Worm (Caenorhabditis elegans) whole organism, young adult: ENCODE data around the gene nsun-5.

Experiments
- T26A5.8 ChIP-seq: sonication (generic microtip); optimal IDR thresholded peaks from 2 replicates; lab custom pipeline; 2016; ENCODE audit warnings: missing genetic modification characterization, missing compliant biosample characterization
- dpff-1 ChIP-seq: sonication (generic microtip); optimal IDR thresholded peaks from 2 replicates; lab custom pipeline; 2017; ENCODE audit warnings: mild to moderate bottlenecking, missing genetic modification characterization, missing compliant biosample characterization
- efl-1 ChIP-seq: fragments of 150-350 bp; optimal IDR thresholded peaks from 2 replicates; lab custom pipeline; 2014; ENCODE audit warnings: missing biosample characterization, missing genetic modification reagents, missing genetic modification characterization
- him-1 ChIP-seq: sonication (generic microtip); optimal IDR thresholded peaks from 2 replicates; lab custom pipeline; 2016; ENCODE audit warnings: missing genotype, missing genetic modification reagents, missing genetic modification characterization, missing compliant biosample characterization
- hmg-20 ChIP-seq: fragments of 200-800 bp; sonication (Bioruptor generic); IDR thresholded peaks from 2 replicates; pipeline ENCODE4 v1.3.6; 2022; ENCODE audit warnings: missing genetic modification reagents, missing genetic modification characterization, missing compliant biosample characterization
- lsy-27 ChIP-seq: sonication (generic microtip); optimal IDR thresholded peaks from 2 replicates; lab custom pipeline; 2017; ENCODE audit warnings: missing genetic modification characterization, mild to moderate bottlenecking, missing compliant biosample characterization, antibody characterized with exemption, missing genotype, borderline replicate concordance; ENCODE audit not compliant: insufficient read depth
- ztf-28 ChIP-seq: fragments of 200-800 bp; sonication (Bioruptor generic); IDR thresholded peaks from 2 replicates; pipeline ENCODE4 v1.3.6; 2022; ENCODE audit warnings: missing genetic modification reagents, missing genetic modification characterization, missing compliant biosample characterization

- TF ChIP-seq T26A5.8 (no peak), him-1 (tag; lab: Kevin White, UChicago) (peak; percentile 55), dpff-1 (no peak), lsy-27 (tag; lab: Kevin White, UChicago) (no peak), hmg-20 (0 out of 2 replicates have a peak, but pooled peaks have one; percentile 13), ztf-28 (GFP tag; lab: Robert Waterston, UW) (peak; percentile 75; the same call in 1 of the 2 replicates), efl-1 (GFP tag; lab: Kevin White, UChicago) (peak; percentile 100)
These were observed 41.2 kb downstream of the nsun-5 start, which contains the start of the genes Y53F4B.9 and Y53F4B.11 for ce11 chrII:15010366-15011235.
